Worm (Caenorhabditis elegans): ENCODE results near the gene W08F4.1.

The W08F4.1 gene

ce11 chrII:555371-555770 lies 38.0 kb upstream of the W08F4.1 start:
- TF ChIP-seq ceh-83 (GFP tag; optimal IDR thresholded peaks at IDR 0.05) (no peak), pha-4 (tag; optimal IDR thresholded peaks at IDR 0.05) (no peak), unc-62 (GFP tag; optimal IDR thresholded peaks at IDR 0.05) (peak; percentile 5), elt-1 (tag; optimal IDR thresholded peaks at IDR 0.05; ENCODE audit: borderline replicate concordance, insufficient read depth) (no peak), nhr-28 (tag; optimal IDR thresholded peaks at IDR 0.05) (no peak)

ce11 chrII:556185-556584 lies 37.1 kb upstream of the W08F4.1 start, which contains the start of the genes C09E8.1 and C09E8.6:
TSS of gene C09E8.1 (plus strand) at chrII:556485.
TSS of gene C09E8.6 (plus strand) at chrII:556497.
- TF ChIP-seq cnd-1 (tag; optimal IDR thresholded peaks at IDR 0.05) (no peak), lin-13 (tag; optimal IDR thresholded peaks at IDR 0.05) (no peak), ces-1 (GFP tag; optimal IDR thresholded peaks at IDR 0.05) (no peak), blmp-1 (tag; optimal IDR thresholded peaks at IDR 0.05) (no peak), nhr-76 (tag; optimal IDR thresholded peaks at IDR 0.05) (no peak)

- TF ChIP-seq cnd-1 (tag; optimal IDR thresholded peaks at IDR 0.05) (no peak), zip-8 (tag; optimal IDR thresholded peaks at IDR 0.05) (no peak), snpc-4 (tag; optimal IDR thresholded peaks at IDR 0.05) (no peak), elt-1 (tag; optimal IDR thresholded peaks at IDR 0.05; ENCODE audit: borderline replicate concordance, insufficient read depth) (no peak), nhr-28 (tag; optimal IDR thresholded peaks at IDR 0.05) (no peak)
Measured at ce11 chrII:568776-569175, 24.5 kb upstream of the W08F4.1 start, which contains the start of gene W08F4.5. TSS of gene W08F4.5 (minus strand) at chrII:568876.

- TF ChIP-seq elt-1 (tag; optimal IDR thresholded peaks at IDR 0.05; ENCODE audit: borderline replicate concordance, insufficient read depth): no peak
- TF ChIP-seq ztf-11 (tag; optimal IDR thresholded peaks at IDR 0.05): no peak
- no peak for TF ChIP-seq mls-2 (tag; optimal IDR thresholded peaks at IDR 0.05)
- no peak for TF ChIP-seq nhr-76 (tag; optimal IDR thresholded peaks at IDR 0.05)
- TF ChIP-seq ceh-39 (tag; optimal IDR thresholded peaks at IDR 0.05): no peak
- TF ChIP-seq nhr-237 (tag; optimal IDR thresholded peaks at IDR 0.05): no peak
- TF ChIP-seq bed-3 (GFP tag; optimal IDR thresholded peaks at IDR 0.05): no peak
- TF ChIP-seq elt-3 (tag; optimal IDR thresholded peaks at IDR 0.05): no peak
- TF ChIP-seq unc-62 (GFP tag; optimal IDR thresholded peaks at IDR 0.05): no peak
- TF ChIP-seq lin-13 (tag; optimal IDR thresholded peaks at IDR 0.05): no peak
- no peak for TF ChIP-seq mab-5 (tag; optimal IDR thresholded peaks at IDR 0.05)
- no peak for TF ChIP-seq tbx-8 (GFP tag; optimal IDR thresholded peaks at IDR 0.05)
- TF ChIP-seq lin-32 (GFP tag; optimal IDR thresholded peaks at IDR 0.05): no peak
- TF ChIP-seq cnd-1 (tag; optimal IDR thresholded peaks at IDR 0.05): no peak
- no peak for TF ChIP-seq ceh-43 (GFP tag; optimal IDR thresholded peaks at IDR 0.05)
- no peak for TF ChIP-seq unc-120 (tag; optimal IDR thresholded peaks at IDR 0.05; ENCODE audit: poor library complexity, severe bottlenecking)
- no peak for TF ChIP-seq nhr-12 (tag; optimal IDR thresholded peaks at IDR 0.05)
Measured at ce11 chrII:572010-572409, 21.3 kb upstream of the W08F4.1 start, which contains the start of gene mlt-8. TSS of gene mlt-8 (minus strand) at chrII:572110.

ce11 chrII:574064-574463 lies 19.3 kb upstream of the W08F4.1 start:
- TF ChIP-seq M03D4.4 (tag; optimal IDR thresholded peaks at IDR 0.05) (no peak), pha-4 (tag; optimal IDR thresholded peaks at IDR 0.05) (no peak), ceh-83 (GFP tag; optimal IDR thresholded peaks at IDR 0.05) (no peak), mab-5 (tag; optimal IDR thresholded peaks at IDR 0.05) (no peak), mls-2 (tag; optimal IDR thresholded peaks at IDR 0.05) (no peak), sem-2 (GFP tag; optimal IDR thresholded peaks at IDR 0.05) (no peak), nhr-12 (tag; optimal IDR thresholded peaks at IDR 0.05) (no peak), ztf-11 (tag; optimal IDR thresholded peaks at IDR 0.05) (no peak), bed-3 (GFP tag; optimal IDR thresholded peaks at IDR 0.05) (no peak), nhr-28 (tag; optimal IDR thresholded peaks at IDR 0.05) (no peak), nhr-237 (tag; optimal IDR thresholded peaks at IDR 0.05) (no peak), unc-39 (tag; optimal IDR thresholded peaks at IDR 0.05) (no peak), blmp-1 (tag; optimal IDR thresholded peaks at IDR 0.05) (no peak), ceh-39 (tag; optimal IDR thresholded peaks at IDR 0.05) (no peak), flh-1 (GFP tag; optimal IDR thresholded peaks at IDR 0.05) (no peak), unc-62 (GFP tag; optimal IDR thresholded peaks at IDR 0.05) (no peak), ceh-43 (GFP tag; optimal IDR thresholded peaks at IDR 0.05) (no peak), mep-1 (tag; optimal IDR thresholded peaks at IDR 0.05) (no peak), elt-3 (tag; optimal IDR thresholded peaks at IDR 0.05) (no peak)

- no peak for TF ChIP-seq mls-2 (tag; optimal IDR thresholded peaks at IDR 0.05)
- no peak for TF ChIP-seq unc-120 (tag; optimal IDR thresholded peaks at IDR 0.05; ENCODE audit: poor library complexity, severe bottlenecking)
- no peak for TF ChIP-seq nhr-28 (tag; optimal IDR thresholded peaks at IDR 0.05)
- TF ChIP-seq nhr-12 (tag; optimal IDR thresholded peaks at IDR 0.05): no peak
- no peak for TF ChIP-seq drap-1 (GFP tag; optimal IDR thresholded peaks at IDR 0.05)
- TF ChIP-seq nhr-237 (tag; optimal IDR thresholded peaks at IDR 0.05): no peak
- TF ChIP-seq ham-2 (GFP tag; optimal IDR thresholded peaks at IDR 0.05): no peak
- TF ChIP-seq ceh-83 (GFP tag; optimal IDR thresholded peaks at IDR 0.05): no peak
Measured at ce11 chrII:577632-578031, 15.7 kb upstream of the W08F4.1 start, which contains the start of gene W08F4.7. TSS of gene W08F4.7 (minus strand) at chrII:577732.

Measured in whole organism, mixed stage, embryonic.